Worm (Caenorhabditis elegans) whole organism, L1 larva: Measurements from ENCODE around the gene faah-4.
A peak's percentile ranks its signal among the peaks of the same experiment; 100 is the strongest.

Experiments
- efl-1 ChIP-seq, 4 experiments: fragments of 150-350 bp; optimal IDR thresholded peaks in 3 of 4; peaks in 1 of 4; 1 replicate in 1 of 4; 2 replicates in 3 of 4; lab custom pipeline; 2014; ENCODE audit warnings: missing biosample characterization in 2 of 4, missing genetic modification characterization in 2 of 4, missing genetic modification reagents in 2 of 4
- fos-1 ChIP-seq: fragments of 150-350 bp; optimal IDR thresholded peaks from 2 replicates; lab custom pipeline; 2014; ENCODE audit warnings: missing biosample characterization, missing genetic modification characterization
- mep-1 ChIP-seq: fragments of 150-350 bp; optimal IDR thresholded peaks from 2 replicates; lab custom pipeline; 2014; ENCODE audit warnings: missing biosample characterization, missing genetic modification characterization
- nhr-77 ChIP-seq: fragments of 150-350 bp; optimal IDR thresholded peaks from 2 replicates; lab custom pipeline; 2014; ENCODE audit warnings: missing biosample characterization, missing genetic modification characterization
- nhr-85 ChIP-seq: sonication (generic microtip); peaks from one replicate; lab custom pipeline; 2016; ENCODE audit warnings: missing genetic modification characterization, inconsistent platforms, missing compliant biosample characterization

DNA sequence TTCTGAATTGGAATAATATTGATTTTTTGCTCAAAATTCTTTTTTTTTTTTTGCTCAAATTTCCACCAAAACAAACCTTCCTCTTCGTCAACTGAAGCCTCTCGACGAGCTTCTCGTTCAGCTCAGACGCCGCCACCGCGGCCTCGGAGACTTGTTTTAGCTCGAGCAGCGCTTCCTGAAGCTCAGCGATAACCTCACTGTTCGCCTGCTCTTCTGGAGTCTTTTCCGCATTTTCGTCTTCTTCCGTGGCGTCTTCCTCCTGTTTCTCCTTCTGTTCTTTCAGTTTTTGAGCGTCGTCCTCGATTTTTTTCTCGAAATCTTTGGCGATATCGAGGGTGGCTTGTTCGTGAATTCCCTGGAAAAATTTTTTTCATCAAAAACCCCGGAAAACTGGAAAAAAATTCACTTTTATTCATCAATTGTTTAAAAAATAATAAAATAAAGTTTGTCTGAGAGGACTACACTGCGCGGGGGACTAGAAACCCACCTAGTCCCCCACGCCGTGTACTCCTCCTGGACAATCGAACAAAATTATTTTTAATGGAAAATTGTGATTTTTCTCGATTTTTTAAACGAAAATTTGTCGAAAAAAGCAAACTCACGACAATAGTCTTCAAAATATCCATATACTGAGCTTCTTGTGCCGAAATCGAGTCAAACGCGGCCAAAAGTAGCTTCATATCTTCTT is 36.5 kb upstream of the faah-4 start:
- TF ChIP-seq efl-1 (optimal IDR thresholded peaks at IDR 0.05; lab: Kevin White, UChicago), result peak; percentile 77 to 84
- TF ChIP-seq efl-1 (GFP tag; optimal IDR thresholded peaks at IDR 0.05 in 1 of 2; lab: Kevin White, UChicago), result peak; percentile 82 to 97
- peak; percentile 41 for TF ChIP-seq nhr-77
- TF ChIP-seq nhr-85 (tag; lab: Kevin White, UChicago), result peak; percentile 99
- TF ChIP-seq mep-1, result peak; percentile 88
- peak; percentile 66 for TF ChIP-seq fos-1 (tag; lab: Kevin White, UChicago)
